1 worm cellular context compared by ENCODE assay signal in genomic region chrX:16339207-16339606, ce11.
TF ChIP-seq lines count a peak whose summit lies in the region.

No protein-coding gene starts in this region.

TF ChIP-seq in whole organism, L3 larva, 47 proteins besides CTCF, POLR2A, EP300 and RAD21 (continued from another document):
- TF ChIP-seq pqm-1 (tag; optimal IDR thresholded peaks at IDR 0.05; lab: Kevin White, UChicago) = no peak
- no peak for TF ChIP-seq ztf-4 (tag; optimal IDR thresholded peaks at IDR 0.05; lab: Kevin White, UChicago)
- TF ChIP-seq nhr-67 (tag; optimal IDR thresholded peaks at IDR 0.05; lab: Kevin White, UChicago) = no peak
- TF ChIP-seq ceh-82 (tag; optimal IDR thresholded peaks at IDR 0.05; lab: Kevin White, UChicago) = no peak
- TF ChIP-seq lin-15B (tag; optimal IDR thresholded peaks at IDR 0.05; lab: Kevin White, UChicago) = peak; percentile 30
- TF ChIP-seq nhr-43 (tag; optimal IDR thresholded peaks at IDR 0.05; lab: Kevin White, UChicago; ENCODE audit: poor library complexity, severe bottlenecking) = no peak
- TF ChIP-seq eor-1 (tag; optimal IDR thresholded peaks at IDR 0.05; lab: Kevin White, UChicago) = no peak
- TF ChIP-seq fkh-2 (tag; optimal IDR thresholded peaks at IDR 0.05; lab: Kevin White, UChicago) = no peak
- no peak for TF ChIP-seq ztf-11 (tag; optimal IDR thresholded peaks at IDR 0.05; lab: Kevin White, UChicago)
- TF ChIP-seq nhr-12 (tag; optimal IDR thresholded peaks at IDR 0.05; lab: Kevin White, UChicago) = no peak
- TF ChIP-seq nhr-77 (tag; optimal IDR thresholded peaks at IDR 0.05; lab: Kevin White, UChicago) = no peak
- TF ChIP-seq unc-39 (tag; optimal IDR thresholded peaks at IDR 0.05; lab: Kevin White, UChicago) = no peak
- TF ChIP-seq mml-1 (tag; optimal IDR thresholded peaks at IDR 0.05; lab: Kevin White, UChicago) = no peak
- TF ChIP-seq tbx-2 (tag; optimal IDR thresholded peaks at IDR 0.05; lab: Kevin White, UChicago) = no peak
- peak; percentile 8 for TF ChIP-seq pha-4 (tag; optimal IDR thresholded peaks at IDR 0.05; lab: Kevin White, UChicago)
- TF ChIP-seq ceh-9 (tag; optimal IDR thresholded peaks at IDR 0.05; lab: Kevin White, UChicago) = no peak
- no peak for TF ChIP-seq mdl-1 (tag; optimal IDR thresholded peaks at IDR 0.05; lab: Kevin White, UChicago)
- no peak for TF ChIP-seq nhr-28 (tag; optimal IDR thresholded peaks at IDR 0.05; lab: Kevin White, UChicago)
- TF ChIP-seq jun-1 (tag; optimal IDR thresholded peaks at IDR 0.05; lab: Kevin White, UChicago) = no peak
- no peak for TF ChIP-seq ama-1 (optimal IDR thresholded peaks at IDR 0.05; lab: Kevin White, UChicago)
- TF ChIP-seq elt-2 (tag; optimal IDR thresholded peaks at IDR 0.05; lab: Kevin White, UChicago) = no peak
- no peak for TF ChIP-seq fkh-10 (GFP tag; optimal IDR thresholded peaks at IDR 0.05; lab: Kevin White, UChicago)
